Worm (Caenorhabditis elegans) whole organism, L4 larva: Measurements from ENCODE around the gene T21C12.8.
A peak's percentile ranks its signal among the peaks of the same experiment; 100 is the strongest.

ENCODE experiments used
- F44E2.7 ChIP-seq: fragments of 200-800 bp; sonication (Bioruptor generic); IDR thresholded peaks from 2 replicates; pipeline ENCODE4 v2.1.2; 2022; ENCODE audit warnings: missing genetic modification characterization, missing compliant biosample characterization
- F49E8.2 ChIP-seq: sonication (generic microtip); optimal IDR thresholded peaks from 2 replicates; lab custom pipeline; 2016; ENCODE audit warnings: missing compliant biosample characterization, mild to moderate bottlenecking, missing genetic modification characterization, borderline replicate concordance
- R02D3.7 ChIP-seq: fragments of 150-350 bp; sonication (generic microtip); optimal IDR thresholded peaks from 3 replicates; lab custom pipeline; 2014; ENCODE audit warnings: missing biosample characterization, missing genetic modification characterization
- T20F7.1 ChIP-seq: fragments of 200-800 bp; sonication (Bioruptor generic); optimal IDR thresholded peaks from 2 replicates; lab custom pipeline; 2018; ENCODE audit warnings: mild to moderate bottlenecking, missing genetic modification characterization, missing compliant biosample characterization
- Y105C5A.15 ChIP-seq: fragments of 200-800 bp; sonication (Bioruptor generic); IDR thresholded peaks from 2 replicates; pipeline ENCODE4 v1.3.6; 2022; ENCODE audit warnings: missing genetic modification characterization, missing compliant biosample characterization
- Y5F2A.4 ChIP-seq: fragments of 200-800 bp; sonication (Bioruptor generic); optimal IDR thresholded peaks from 2 replicates; lab custom pipeline; 2018; ENCODE audit warnings: mild to moderate bottlenecking, missing genetic modification characterization, missing compliant biosample characterization
- Y75B8A.6 ChIP-seq: fragments of 200-800 bp; sonication (Bioruptor generic); IDR thresholded peaks from 2 replicates; pipeline ENCODE4 v1.3.6; 2022; ENCODE audit warnings: missing genetic modification reagents, missing genetic modification characterization, missing compliant biosample characterization
- ZK337.2 ChIP-seq: fragments of 200-800 bp; sonication (Bioruptor generic); IDR thresholded peaks from 2 replicates; pipeline ENCODE4 v1.3.6; 2022; ENCODE audit warnings: missing genetic modification reagents, missing genetic modification characterization, missing compliant biosample characterization
- ZK546.5 ChIP-seq, 2 experiments: sonication (generic microtip); optimal IDR thresholded peaks; 2 replicates each; lab custom pipeline; 2017; ENCODE audit warnings: missing biosample characterization in 2 of 2, missing genetic modification characterization in 2 of 2
- aha-1 ChIP-seq: fragments of 150-350 bp; peaks from one replicate; lab custom pipeline; 2014; ENCODE audit warnings: missing biosample characterization, missing genetic modification characterization
- ama-1 ChIP-seq: fragments of 150-350 bp; optimal IDR thresholded peaks from 2 replicates; lab custom pipeline; 2014; ENCODE audit warnings: inconsistent platforms, mixed read lengths
- ceh-20 ChIP-seq: fragments of 200-800 bp; sonication (Bioruptor generic); IDR thresholded peaks from 2 replicates; pipeline ENCODE4 v1.3.6; 2022; ENCODE audit warnings: missing genetic modification reagents, missing genetic modification characterization, missing compliant biosample characterization
- ceh-32 ChIP-seq: sonication (generic microtip); optimal IDR thresholded peaks from 2 replicates; lab custom pipeline; 2016; ENCODE audit warnings: mild to moderate bottlenecking, missing genetic modification characterization, missing compliant biosample characterization; ENCODE audit not compliant: poor library complexity
- ctbp-1 ChIP-seq: fragments of 200-800 bp; sonication (Bioruptor generic); IDR thresholded peaks from 2 replicates; pipeline ENCODE4 v1.3.6; 2022; ENCODE audit warnings: missing genetic modification reagents, missing genetic modification characterization, missing compliant biosample characterization
- daf-12 ChIP-seq: fragments of 150-350 bp; optimal IDR thresholded peaks from 2 replicates; lab custom pipeline; 2014; ENCODE audit warnings: missing biosample characterization, missing genetic modification reagents, missing genetic modification characterization
- daf-16 ChIP-seq, 3 experiments: sonication (generic microtip); optimal IDR thresholded peaks; 2 replicates each; lab custom pipeline; 2016 to 2017; ENCODE audit warnings: missing genetic modification characterization in 3 of 3, missing genetic modification reagents in 3 of 3, mild to moderate bottlenecking in 2 of 3, missing compliant biosample characterization in 2 of 3, missing biosample characterization in 1 of 3, moderate library complexity in 1 of 3
- daf-19 ChIP-seq: fragments of 200-800 bp; sonication (Bioruptor generic); conservative IDR thresholded peaks from 2 replicates; pipeline ENCODE4 v1.3.6; 2022; ENCODE audit warnings: missing genetic modification characterization, missing compliant biosample characterization
- daf-8 ChIP-seq: fragments of 200-800 bp; sonication (Bioruptor generic); IDR thresholded peaks from 2 replicates; pipeline ENCODE4 v1.3.6; 2022; ENCODE audit warnings: missing genetic modification characterization, missing compliant biosample characterization
- dmd-9 ChIP-seq: fragments of 200-800 bp; sonication (Bioruptor generic); IDR thresholded peaks from 2 replicates; pipeline ENCODE4 v1.3.6; 2022; ENCODE audit warnings: missing genetic modification reagents, missing genetic modification characterization, missing compliant biosample characterization
- dve-1 ChIP-seq: sonication (generic microtip); optimal IDR thresholded peaks from 2 replicates; lab custom pipeline; 2017; ENCODE audit warnings: antibody characterized with exemption, mild to moderate bottlenecking, missing genetic modification characterization, missing compliant biosample characterization; ENCODE audit not compliant: insufficient read depth
- gei-8 ChIP-seq: fragments of 200-800 bp; sonication (Bioruptor generic); optimal IDR thresholded peaks from 2 replicates; lab custom pipeline; 2018; ENCODE audit warnings: mild to moderate bottlenecking, missing genetic modification characterization, missing compliant biosample characterization
- hlh-11 ChIP-seq: fragments of 200-800 bp; sonication (Bioruptor generic); optimal IDR thresholded peaks from 2 replicates; lab custom pipeline; 2018; ENCODE audit warnings: mild to moderate bottlenecking, missing genetic modification characterization, missing compliant biosample characterization
- hlh-30 ChIP-seq: sonication (generic microtip); optimal IDR thresholded peaks from 2 replicates; lab custom pipeline; 2017; ENCODE audit warnings: antibody characterized with exemption, mild to moderate bottlenecking, missing genetic modification characterization, missing compliant biosample characterization; ENCODE audit not compliant: insufficient read depth
- jun-1 ChIP-seq: fragments of 150-350 bp; optimal IDR thresholded peaks from 2 replicates; lab custom pipeline; 2014; ENCODE audit warnings: missing biosample characterization, missing genetic modification reagents, missing genetic modification characterization
- lim-7 ChIP-seq: fragments of 200-800 bp; sonication (Bioruptor generic); IDR thresholded peaks from 2 replicates; pipeline ENCODE4 v1.3.6; 2022; ENCODE audit warnings: missing genetic modification characterization, missing compliant biosample characterization
- lin-1 ChIP-seq: fragments of 200-800 bp; sonication (Bioruptor generic); IDR thresholded peaks from 2 replicates; pipeline ENCODE4 v1.3.6; 2022; ENCODE audit warnings: missing genetic modification reagents, missing genetic modification characterization, missing compliant biosample characterization
- lin-13 ChIP-seq: fragments of 150-350 bp; optimal IDR thresholded peaks from 2 replicates; lab custom pipeline; 2014; ENCODE audit warnings: missing biosample characterization, missing genetic modification reagents, missing genetic modification characterization
- mdl-1 ChIP-seq, 2 experiments: fragments of 150-350 bp in 1 of 2; sonication (generic microtip) in 1 of 2; optimal IDR thresholded peaks; 2 replicates each; lab custom pipeline; 2014 to 2017; ENCODE audit warnings: missing biosample characterization in 2 of 2, missing genetic modification characterization in 2 of 2
- mep-1 ChIP-seq: fragments of 150-350 bp; sonication (generic microtip); optimal IDR thresholded peaks from 3 replicates; lab custom pipeline; 2014; ENCODE audit warnings: missing biosample characterization, missing genetic modification characterization
- mes-2 ChIP-seq: sonication (generic microtip); optimal IDR thresholded peaks from 2 replicates; lab custom pipeline; 2016; ENCODE audit warnings: missing genotype, mild to moderate bottlenecking, missing genetic modification characterization, missing compliant biosample characterization; ENCODE audit not compliant: poor library complexity, severe bottlenecking
- mxl-3 ChIP-seq: fragments of 200-800 bp; sonication (Bioruptor generic); optimal IDR thresholded peaks from 2 replicates; lab custom pipeline; 2018; ENCODE audit warnings: mild to moderate bottlenecking, missing genetic modification characterization, missing compliant biosample characterization
- nhr-102 ChIP-seq: sonication (generic microtip); optimal IDR thresholded peaks from 2 replicates; lab custom pipeline; 2016; ENCODE audit warnings: mild to moderate bottlenecking, missing genetic modification characterization, moderate library complexity, missing compliant biosample characterization
- nhr-111 ChIP-seq: fragments of 200-800 bp; sonication (Bioruptor generic); optimal IDR thresholded peaks from 2 replicates; lab custom pipeline; 2018; ENCODE audit warnings: mild to moderate bottlenecking, missing genetic modification characterization, missing compliant biosample characterization
- nhr-25 ChIP-seq: sonication (generic microtip); optimal IDR thresholded peaks from 2 replicates; lab custom pipeline; 2017; ENCODE audit warnings: missing genetic modification characterization, mild to moderate bottlenecking, missing compliant biosample characterization, antibody characterized with exemption, moderate library complexity, borderline replicate concordance; ENCODE audit not compliant: insufficient read depth
- nhr-42 ChIP-seq: fragments of 200-800 bp; sonication (Bioruptor generic); IDR thresholded peaks from 2 replicates; pipeline ENCODE4 v1.3.6; 2022; ENCODE audit warnings: missing genetic modification characterization, missing compliant biosample characterization
- nhr-6 ChIP-seq: fragments of 150-350 bp; optimal IDR thresholded peaks from 2 replicates; lab custom pipeline; 2014; ENCODE audit warnings: missing biosample characterization, missing genetic modification characterization
- nhr-77 ChIP-seq: fragments of 150-350 bp; optimal IDR thresholded peaks from 2 replicates; lab custom pipeline; 2014; ENCODE audit warnings: missing biosample characterization, missing genetic modification characterization
- pha-4 ChIP-seq, 2 experiments: fragments of 150-350 bp in 1 of 2; fragments of 200-800 bp in 1 of 2; sonication (Bioruptor generic) in 1 of 2; IDR thresholded peaks in 1 of 2; optimal IDR thresholded peaks in 1 of 2; 2 replicates each; pipeline versions ENCODE4 v1.3.6 to Lab custom; 2014 to 2022; ENCODE audit warnings: missing genetic modification characterization in 2 of 2, missing genetic modification reagents in 2 of 2, missing biosample characterization in 1 of 2, missing compliant biosample characterization in 1 of 2
- php-3 ChIP-seq: fragments of 200-800 bp; sonication (Bioruptor generic); IDR thresholded peaks from 2 replicates; pipeline ENCODE4 v1.3.6; 2022; ENCODE audit warnings: missing genetic modification reagents, missing genetic modification characterization, missing compliant biosample characterization
- rbr-2 ChIP-seq: sonication (generic microtip); optimal IDR thresholded peaks from 2 replicates; lab custom pipeline; 2016; ENCODE audit warnings: missing genotype, missing genetic modification characterization, missing compliant biosample characterization
- sdz-12 ChIP-seq: fragments of 200-800 bp; sonication (Bioruptor generic); optimal IDR thresholded peaks from 2 replicates; lab custom pipeline; 2018; ENCODE audit warnings: mild to moderate bottlenecking, missing genetic modification characterization, missing compliant biosample characterization
- set-16 ChIP-seq: fragments of 200-800 bp; sonication (Bioruptor generic); IDR thresholded peaks from 2 replicates; pipeline ENCODE4 v1.3.6; 2022; ENCODE audit warnings: missing genetic modification reagents, missing genetic modification characterization, missing compliant biosample characterization
- skn-1 ChIP-seq: fragments of 150-350 bp; optimal IDR thresholded peaks from 2 replicates; lab custom pipeline; 2014; ENCODE audit warnings: missing biosample characterization, missing genetic modification characterization
- snpc-1.2 ChIP-seq: fragments of 200-800 bp; sonication (Bioruptor generic); IDR thresholded peaks from 2 replicates; pipeline ENCODE4 v1.3.6; 2022; ENCODE audit warnings: missing genetic modification reagents, missing genetic modification characterization, missing compliant biosample characterization
- unc-39 ChIP-seq: sonication (generic microtip); optimal IDR thresholded peaks from 2 replicates; lab custom pipeline; 2017; ENCODE audit warnings: missing biosample characterization, missing genetic modification characterization
- vab-7 ChIP-seq: fragments of 200-800 bp; sonication (Bioruptor generic); IDR thresholded peaks from 2 replicates; pipeline ENCODE4 v1.3.6; 2022; ENCODE audit warnings: missing genetic modification reagents, missing genetic modification characterization, missing compliant biosample characterization
- zfp-2 ChIP-seq: sonication (generic microtip); optimal IDR thresholded peaks from 2 replicates; lab custom pipeline; 2016; ENCODE audit warnings: mild to moderate bottlenecking, missing genetic modification characterization, missing compliant biosample characterization
- zfp-3 ChIP-seq: fragments of 200-800 bp; sonication (Bioruptor generic); conservative IDR thresholded peaks from 2 replicates; pipeline ENCODE4 v1.3.6; 2022; ENCODE audit warnings: missing genetic modification reagents, missing genetic modification characterization, missing compliant biosample characterization
- zip-2 ChIP-seq: fragments of 150-350 bp; optimal IDR thresholded peaks from 2 replicates; lab custom pipeline; 2014; ENCODE audit warnings: missing biosample characterization, missing genetic modification characterization
- ztf-7 ChIP-seq: fragments of 150-350 bp; optimal IDR thresholded peaks from 2 replicates; lab custom pipeline; 2014; ENCODE audit warnings: missing biosample characterization, missing genetic modification characterization

T21C12.8 gene

DNA sequence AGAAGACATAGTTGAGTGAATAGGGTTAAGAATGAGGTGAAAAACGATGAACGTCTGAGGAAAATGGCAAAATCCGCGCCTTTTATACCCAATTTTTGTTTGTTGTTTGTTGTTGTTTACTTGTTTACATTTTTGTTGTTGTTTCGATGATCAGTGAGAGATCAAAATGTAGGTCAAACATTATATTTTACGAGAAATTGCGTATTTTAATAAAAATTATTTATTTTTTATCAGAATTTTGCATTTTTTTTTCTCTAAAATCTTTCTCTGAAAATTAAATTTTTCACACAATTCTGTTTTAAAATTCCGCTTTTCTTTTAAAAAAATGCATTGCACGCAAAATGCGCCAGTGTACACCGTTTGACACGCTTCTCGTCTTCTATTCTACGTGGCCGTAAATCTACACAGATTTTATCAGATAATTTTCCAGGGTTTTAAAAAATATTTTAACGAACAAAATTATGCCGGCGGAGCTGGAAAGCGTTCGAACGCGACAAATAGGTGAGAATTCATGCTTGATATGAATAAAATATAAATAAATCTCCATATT lies 46.1 kb downstream of the T21C12.8 start, which contains the start of the genes sip-1 and sly-1 (continued):
- TF ChIP-seq ceh-32 (no peak), ctbp-1 (GFP tag; lab: Robert Waterston, UW) (no peak), daf-12 (no peak), F44E2.7 (GFP tag; lab: Robert Waterston, UW) (no peak), dve-1 (tag; lab: Kevin White, UChicago) (peak; percentile 88), ceh-20 (no peak), php-3 (GFP tag; lab: Robert Waterston, UW) (no peak), Y5F2A.4 (GFP tag; lab: Kevin White, UChicago) (no peak), T20F7.1 (GFP tag; lab: Kevin White, UChicago) (peak; percentile 72), nhr-25 (tag; lab: Kevin White, UChicago) (no peak), daf-8 (GFP tag; lab: Robert Waterston, UW) (no peak), unc-39 (tag; lab: Kevin White, UChicago) (no peak), sdz-12 (GFP tag; lab: Kevin White, UChicago) (no peak), nhr-77 (tag; lab: Kevin White, UChicago) (peak; percentile 66), mxl-3 (GFP tag; lab: Kevin White, UChicago) (no peak), skn-1 (tag; lab: Kevin White, UChicago) (no peak), hlh-11 (tag; lab: Kevin White, UChicago) (peak; percentile 54), nhr-111 (no peak), aha-1 (tag; lab: Kevin White, UChicago) (peak; percentile 78), Y105C5A.15 (GFP tag; lab: Robert Waterston, UW) (no peak), Y75B8A.6 (no peak), ama-1 (lab: Kevin White, UChicago) (no peak), hlh-30 (tag; lab: Kevin White, UChicago) (peak; percentile 80), lim-7 (GFP tag; lab: Robert Waterston, UW) (no peak), rbr-2 (tag; lab: Kevin White, UChicago) (peak; percentile 75), dmd-9 (no peak), daf-16 (GFP tag; optimal IDR thresholded peaks at IDR 0.05; lab: Kevin White, UChicago) (no peak), daf-16 (tag; optimal IDR thresholded peaks at IDR 0.05; lab: Kevin White, UChicago) (peak; percentile 47), nhr-42 (GFP tag; lab: Robert Waterston, UW) (no peak), mdl-1 (tag; optimal IDR thresholded peaks at IDR 0.05; lab: Kevin White, UChicago) (no peak), mep-1 (tag; lab: Kevin White, UChicago) (peak; percentile 83), ZK546.5 (tag; optimal IDR thresholded peaks at IDR 0.05; lab: Kevin White, UChicago) (no peak), zip-2 (tag; lab: Kevin White, UChicago) (peak; percentile 33), jun-1 (tag; lab: Kevin White, UChicago) (no peak), daf-19 (GFP tag; lab: Robert Waterston, UW) (no peak), vab-7 (GFP tag; lab: Robert Waterston, UW) (no peak), set-16 (GFP tag; lab: Robert Waterston, UW) (no peak), nhr-6 (peak; percentile 81), pha-4 (GFP tag; IDR thresholded peaks at IDR 0.05; lab: Robert Waterston, UW) (no peak), pha-4 (tag; optimal IDR thresholded peaks at IDR 0.05; lab: Kevin White, UChicago) (peak; percentile 37), snpc-1.2 (no peak), ZK337.2 (no peak), nhr-102 (tag; lab: Kevin White, UChicago) (peak; percentile 70), zfp-3 (no peak), R02D3.7 (tag; lab: Kevin White, UChicago) (no peak), gei-8 (no peak), zfp-2 (tag; lab: Kevin White, UChicago) (no peak), ztf-7 (tag; lab: Kevin White, UChicago) (peak; percentile 53), lin-13 (GFP tag; lab: Kevin White, UChicago) (no peak), mes-2 (tag; lab: Kevin White, UChicago) (peak; percentile 83), F49E8.2 (tag; lab: Kevin White, UChicago) (no peak), lin-1 (no peak)
